Fruit fly (Drosophila melanogaster) whole organism, prepupa: ENCODE data around the gene Oatp33Eb.

Experiments used
- Blimp-1 ChIP-seq: fragments of 200-800 bp; sonication (Bioruptor generic); optimal IDR thresholded peaks from 3 replicates; lab custom pipeline; 2017; ENCODE audit warnings: missing biosample characterization, missing genetic modification characterization, mild to moderate bottlenecking, moderate library complexity, missing genetic modification reagents
- CG16779 ChIP-seq: fragments of 200-800 bp; sonication (Bioruptor generic); optimal IDR thresholded peaks from 3 replicates; lab custom pipeline; 2017; ENCODE audit warnings: missing biosample characterization, mild to moderate bottlenecking, missing genetic modification characterization
- CG4318 ChIP-seq: fragments of 200-800 bp; sonication (Bioruptor generic); optimal IDR thresholded peaks from 3 replicates; lab custom pipeline; 2017; ENCODE audit warnings: missing biosample characterization, mild to moderate bottlenecking, missing genetic modification characterization
- CG6792 ChIP-seq: fragments of 200-800 bp; sonication (Bioruptor generic); optimal IDR thresholded peaks from 3 replicates; lab custom pipeline; 2016; ENCODE audit warnings: missing biosample characterization, missing genetic modification characterization
- Hr38 ChIP-seq: sonication (Bioruptor generic); optimal IDR thresholded peaks from 2 replicates; lab custom pipeline; 2016; ENCODE audit warnings: missing biosample characterization, missing genetic modification characterization
- OdsH ChIP-seq: fragments of 200-800 bp; sonication (Bioruptor generic); optimal IDR thresholded peaks from 3 replicates; lab custom pipeline; 2016; ENCODE audit warnings: missing biosample characterization, missing genetic modification characterization
- Smox ChIP-seq: fragments of 200-800 bp; sonication (Bioruptor generic); optimal IDR thresholded peaks from 3 replicates; lab custom pipeline; 2016; ENCODE audit warnings: missing biosample characterization, missing genetic modification characterization
- dac ChIP-seq: fragments of 200-800 bp; sonication (Bioruptor generic); optimal IDR thresholded peaks from 2 replicates; lab custom pipeline; 2017; ENCODE audit warnings: missing biosample characterization, mild to moderate bottlenecking, missing genetic modification characterization
- lz ChIP-seq: fragments of 200-800 bp; sonication (Bioruptor generic); optimal IDR thresholded peaks from 3 replicates; lab custom pipeline; 2016; ENCODE audit warnings: missing biosample characterization, missing genetic modification characterization
- vri ChIP-seq: fragments of 200-800 bp; sonication (Bioruptor generic); optimal IDR thresholded peaks from 3 replicates; lab custom pipeline; 2016; ENCODE audit warnings: missing biosample characterization, mild to moderate bottlenecking, missing genetic modification characterization

dm6 chr2L:12479994-12480393 lies 31.7 kb downstream of the Oatp33Eb start:
- TF ChIP-seq lz (GFP tag; lab: Kevin White, UChicago) (no peak), Hr38 (GFP tag; lab: Kevin White, UChicago) (no peak), vri (GFP tag; lab: Kevin White, UChicago) (no peak), Smox (GFP tag; lab: Kevin White, UChicago) (no peak), CG4318 (GFP tag; lab: Kevin White, UChicago) (no peak), Blimp-1 (GFP tag; lab: Kevin White, UChicago) (no peak), CG16779 (tag; lab: Kevin White, UChicago) (no peak), OdsH (GFP tag; lab: Kevin White, UChicago) (no peak), dac (GFP tag; lab: Kevin White, UChicago) (no peak), CG6792 (no peak)
